Worm (Caenorhabditis elegans) whole organism, L1 larva: Measurements from ENCODE around the gene str-6.

ENCODE experiments used
- ama-1 ChIP-seq: fragments of 150-350 bp; optimal IDR thresholded peaks from 2 replicates; lab custom pipeline; 2014
- ces-1 ChIP-seq: fragments of 150-350 bp; optimal IDR thresholded peaks from 2 replicates; lab custom pipeline; 2014; ENCODE audit warnings: missing biosample characterization, missing genetic modification reagents, missing genetic modification characterization
- lin-15B ChIP-seq: fragments of 150-350 bp; sonication (generic microtip); optimal IDR thresholded peaks from 3 replicates; lab custom pipeline; 2014; ENCODE audit warnings: missing biosample characterization, missing genetic modification characterization
- lin-39 ChIP-seq: fragments of 150-350 bp; optimal IDR thresholded peaks from 2 replicates; lab custom pipeline; 2014; ENCODE audit warnings: missing biosample characterization, missing genetic modification reagents, missing genetic modification characterization
- lir-3 ChIP-seq: sonication (generic microtip); optimal IDR thresholded peaks from 2 replicates; lab custom pipeline; 2016; ENCODE audit warnings: mild to moderate bottlenecking, missing genetic modification characterization, moderate library complexity, missing compliant biosample characterization; ENCODE audit not compliant: poor library complexity
- lsy-2 ChIP-seq, 2 experiments: fragments of 150-350 bp; optimal IDR thresholded peaks; 2 replicates each; lab custom pipeline; 2014; ENCODE audit warnings: missing biosample characterization in 2 of 2, missing genetic modification characterization in 2 of 2

ce11 chrV:15773141-15773540, 23.1 kb upstream of the str-6 start, which contains the start of gene nhr-60:
- no peak for TF ChIP-seq lin-39
- no peak for TF ChIP-seq lir-3
- no peak for TF ChIP-seq ces-1 (GFP tag; lab: Kevin White, UChicago)
- no peak for TF ChIP-seq lsy-2 (tag; optimal IDR thresholded peaks at IDR 0.05; lab: Kevin White, UChicago)
- no peak for TF ChIP-seq lin-15B (tag; lab: Kevin White, UChicago)
- no peak for TF ChIP-seq ama-1 (lab: Kevin White, UChicago)
